Fruit fly (Drosophila melanogaster) whole organism, prepupa: ENCODE results near the gene cas.
A peak's percentile ranks its signal among the peaks of the same experiment; 100 is the strongest.

Experiments
- CG10631 ChIP-seq: fragments of 200-800 bp; sonication (Bioruptor generic); optimal IDR thresholded peaks from 2 replicates; lab custom pipeline; 2016; ENCODE audit warnings: missing biosample characterization, missing genetic modification characterization
- CG10669 ChIP-seq: fragments of 200-800 bp; sonication (Bioruptor generic); optimal IDR thresholded peaks from 3 replicates; lab custom pipeline; 2018; ENCODE audit warnings: missing biosample characterization, mild to moderate bottlenecking, missing genetic modification characterization, moderate library complexity
- CG11294 ChIP-seq: fragments of 200-800 bp; sonication (Bioruptor generic); IDR thresholded peaks from 2 replicates; pipeline ENCODE4 v1.3.6; 2022; ENCODE audit warnings: missing biosample characterization, missing genetic modification characterization
- CG11762 ChIP-seq: fragments of 200-800 bp; sonication (Bioruptor generic); optimal IDR thresholded peaks from 3 replicates; lab custom pipeline; 2016; ENCODE audit warnings: missing biosample characterization, missing genetic modification characterization; ENCODE audit not compliant: insufficient read depth
- CG11902 ChIP-seq: fragments of 200-800 bp; sonication (Bioruptor generic); optimal IDR thresholded peaks from 3 replicates; lab custom pipeline; 2016; ENCODE audit warnings: missing biosample characterization, missing genetic modification characterization
- CG15336 ChIP-seq: fragments of 200-800 bp; sonication (Bioruptor generic); IDR thresholded peaks from 2 replicates; pipeline ENCODE4 v1.3.6; 2022; ENCODE audit warnings: missing biosample characterization, missing genetic modification characterization
- CG1621 ChIP-seq: fragments of 200-800 bp; sonication (Bioruptor generic); optimal IDR thresholded peaks from 3 replicates; lab custom pipeline; 2018; ENCODE audit warnings: missing biosample characterization, mild to moderate bottlenecking, missing genetic modification characterization
- CG31627 ChIP-seq: fragments of 200-800 bp; sonication (Bioruptor generic); optimal IDR thresholded peaks from 3 replicates; lab custom pipeline; 2016; ENCODE audit warnings: missing biosample characterization, missing genetic modification characterization
- CG32006 ChIP-seq: fragments of 200-800 bp; sonication (Bioruptor generic); optimal IDR thresholded peaks from 3 replicates; lab custom pipeline; 2017; ENCODE audit warnings: missing biosample characterization, mild to moderate bottlenecking, missing genetic modification characterization
- CG3919 ChIP-seq: fragments of 200-800 bp; sonication (Bioruptor generic); optimal IDR thresholded peaks from 3 replicates; lab custom pipeline; 2016; ENCODE audit warnings: missing biosample characterization, missing genetic modification characterization
- CG4318 ChIP-seq: fragments of 200-800 bp; sonication (Bioruptor generic); optimal IDR thresholded peaks from 3 replicates; lab custom pipeline; 2017; ENCODE audit warnings: missing biosample characterization, mild to moderate bottlenecking, missing genetic modification characterization
- CG6163 ChIP-seq: fragments of 200-800 bp; sonication (Bioruptor generic); IDR thresholded peaks from 3 replicates; pipeline ENCODE4 v1.3.6; 2022; ENCODE audit warnings: missing biosample characterization, missing genetic modification characterization
- CG6792 ChIP-seq: fragments of 200-800 bp; sonication (Bioruptor generic); optimal IDR thresholded peaks from 3 replicates; lab custom pipeline; 2016; ENCODE audit warnings: missing biosample characterization, missing genetic modification characterization
- CG6808 ChIP-seq: fragments of 200-800 bp; sonication (Bioruptor generic); optimal IDR thresholded peaks from 3 replicates; lab custom pipeline; 2017; ENCODE audit warnings: missing biosample characterization, missing genetic modification characterization, mild to moderate bottlenecking, moderate library complexity, missing genetic modification reagents
- CG6854 ChIP-seq: fragments of 200-800 bp; sonication (Bioruptor generic); optimal IDR thresholded peaks from 2 replicates; lab custom pipeline; 2017; ENCODE audit warnings: missing biosample characterization, mild to moderate bottlenecking, missing genetic modification characterization
- CG7368 ChIP-seq: fragments of 200-800 bp; sonication (Bioruptor generic); optimal IDR thresholded peaks from 3 replicates; lab custom pipeline; 2016; ENCODE audit warnings: missing biosample characterization, missing genetic modification characterization
- CG8119 ChIP-seq: fragments of 200-800 bp; sonication (Bioruptor generic); IDR thresholded peaks from 3 replicates; pipeline ENCODE4 v1.3.6; 2022; ENCODE audit warnings: missing biosample characterization, missing genetic modification characterization
- CG8319 ChIP-seq: fragments of 200-800 bp; sonication (Bioruptor generic); optimal IDR thresholded peaks from 3 replicates; lab custom pipeline; 2016; ENCODE audit warnings: missing biosample characterization, missing genetic modification characterization
- CG9139 ChIP-seq: fragments of 200-800 bp; sonication (Bioruptor generic); optimal IDR thresholded peaks from 3 replicates; lab custom pipeline; 2017; ENCODE audit warnings: missing biosample characterization, mild to moderate bottlenecking, missing genetic modification characterization
- Eip75B ChIP-seq: fragments of 200-800 bp; sonication (Bioruptor generic); optimal IDR thresholded peaks from 3 replicates; lab custom pipeline; 2016; ENCODE audit warnings: missing biosample characterization, missing genetic modification characterization
- Eip78C ChIP-seq: fragments of 200-800 bp; sonication (Bioruptor generic); peaks from one replicate; lab custom pipeline; 2016; ENCODE audit warnings: missing biosample characterization, missing genetic modification characterization
- Eip93F ChIP-seq: fragments of 200-800 bp; sonication (Bioruptor generic); optimal IDR thresholded peaks from 2 replicates; lab custom pipeline; 2016; ENCODE audit warnings: missing biosample characterization, mild to moderate bottlenecking, missing genetic modification characterization
- Ets96B ChIP-seq: fragments of 200-800 bp; optimal IDR thresholded peaks from 2 replicates; lab custom pipeline; 2019; ENCODE audit warnings: missing biosample characterization, mild to moderate bottlenecking, missing genetic modification characterization, moderate library complexity
- Gug ChIP-seq: fragments of 200-800 bp; sonication (Bioruptor generic); IDR thresholded peaks from 2 replicates; pipeline ENCODE4 v1.3.6; 2022; ENCODE audit warnings: missing biosample characterization, missing genetic modification characterization
- Hr38 ChIP-seq: sonication (Bioruptor generic); optimal IDR thresholded peaks from 2 replicates; lab custom pipeline; 2016; ENCODE audit warnings: missing biosample characterization, missing genetic modification characterization
- Hr4 ChIP-seq: fragments of 200-800 bp; sonication (Bioruptor generic); optimal IDR thresholded peaks from 3 replicates; lab custom pipeline; 2016; ENCODE audit warnings: missing biosample characterization, missing genetic modification characterization
- Lpt ChIP-seq: fragments of 200-800 bp; sonication (Bioruptor generic); optimal IDR thresholded peaks from 3 replicates; lab custom pipeline; 2016; ENCODE audit warnings: missing biosample characterization, missing genetic modification characterization
- Met ChIP-seq: fragments of 200-800 bp; sonication (Bioruptor generic); optimal IDR thresholded peaks from 3 replicates; lab custom pipeline; 2016; ENCODE audit warnings: missing biosample characterization, missing genetic modification characterization
- OdsH ChIP-seq: fragments of 200-800 bp; sonication (Bioruptor generic); optimal IDR thresholded peaks from 3 replicates; lab custom pipeline; 2016; ENCODE audit warnings: missing biosample characterization, missing genetic modification characterization
- Sox14 ChIP-seq: fragments of 200-800 bp; sonication (Bioruptor generic); optimal IDR thresholded peaks from 3 replicates; lab custom pipeline; 2016; ENCODE audit warnings: missing biosample characterization, missing genetic modification characterization
- Sox15 ChIP-seq: fragments of 200-800 bp; sonication (Bioruptor generic); optimal IDR thresholded peaks from 3 replicates; lab custom pipeline; 2016; ENCODE audit warnings: missing biosample characterization, missing genetic modification characterization
- dac ChIP-seq: fragments of 200-800 bp; sonication (Bioruptor generic); optimal IDR thresholded peaks from 2 replicates; lab custom pipeline; 2017; ENCODE audit warnings: missing biosample characterization, mild to moderate bottlenecking, missing genetic modification characterization
- eg ChIP-seq: fragments of 200-800 bp; sonication (Bioruptor generic); IDR thresholded peaks from 3 replicates; pipeline ENCODE4 v1.3.6; 2022; ENCODE audit warnings: missing biosample characterization, missing genetic modification characterization
- esn ChIP-seq: fragments of 200-800 bp; sonication (Bioruptor generic); optimal IDR thresholded peaks from 2 replicates; lab custom pipeline; 2016; ENCODE audit warnings: missing biosample characterization, mild to moderate bottlenecking, missing genetic modification characterization, moderate library complexity
- fd85E ChIP-seq: fragments of 200-800 bp; sonication (Bioruptor generic); optimal IDR thresholded peaks from 3 replicates; lab custom pipeline; 2016; ENCODE audit warnings: missing biosample characterization, missing genetic modification characterization
- fkh ChIP-seq: fragments of 200-800 bp; sonication (Bioruptor generic); optimal IDR thresholded peaks from 3 replicates; lab custom pipeline; 2017; ENCODE audit warnings: missing biosample characterization, mild to moderate bottlenecking, missing genetic modification characterization, moderate library complexity
- lz ChIP-seq: fragments of 200-800 bp; sonication (Bioruptor generic); optimal IDR thresholded peaks from 3 replicates; lab custom pipeline; 2016; ENCODE audit warnings: missing biosample characterization, missing genetic modification characterization
- net ChIP-seq: fragments of 200-800 bp; sonication (Bioruptor generic); optimal IDR thresholded peaks from 3 replicates; lab custom pipeline; 2016; ENCODE audit warnings: missing biosample characterization, missing genetic modification characterization
- salr ChIP-seq, 2 experiments: fragments of 200-800 bp; sonication (Bioruptor generic); optimal IDR thresholded peaks; 3 replicates each; lab custom pipeline; 2016 to 2018; ENCODE audit warnings: missing biosample characterization in 2 of 2, missing genetic modification characterization in 2 of 2, mild to moderate bottlenecking in 1 of 2
- spab ChIP-seq: fragments of 200-800 bp; sonication (Bioruptor generic); optimal IDR thresholded peaks from 2 replicates; lab custom pipeline; 2017; ENCODE audit warnings: missing biosample characterization, mild to moderate bottlenecking, missing genetic modification characterization, missing genetic modification reagents
- ss ChIP-seq, 2 experiments: fragments of 200-800 bp; sonication (Bioruptor generic); optimal IDR thresholded peaks; 2 replicates in 1 of 2; 3 replicates in 1 of 2; lab custom pipeline; 2017 to 2018; ENCODE audit warnings: mild to moderate bottlenecking in 2 of 2, missing biosample characterization in 2 of 2, missing genetic modification characterization in 2 of 2, moderate library complexity in 1 of 2
- topi ChIP-seq: fragments of 200-800 bp; sonication (Bioruptor generic); optimal IDR thresholded peaks from 3 replicates; lab custom pipeline; 2016; ENCODE audit warnings: missing biosample characterization, missing genetic modification characterization
- vri ChIP-seq: fragments of 200-800 bp; sonication (Bioruptor generic); optimal IDR thresholded peaks from 3 replicates; lab custom pipeline; 2016; ENCODE audit warnings: missing biosample characterization, mild to moderate bottlenecking, missing genetic modification characterization

The cas gene

DNA sequence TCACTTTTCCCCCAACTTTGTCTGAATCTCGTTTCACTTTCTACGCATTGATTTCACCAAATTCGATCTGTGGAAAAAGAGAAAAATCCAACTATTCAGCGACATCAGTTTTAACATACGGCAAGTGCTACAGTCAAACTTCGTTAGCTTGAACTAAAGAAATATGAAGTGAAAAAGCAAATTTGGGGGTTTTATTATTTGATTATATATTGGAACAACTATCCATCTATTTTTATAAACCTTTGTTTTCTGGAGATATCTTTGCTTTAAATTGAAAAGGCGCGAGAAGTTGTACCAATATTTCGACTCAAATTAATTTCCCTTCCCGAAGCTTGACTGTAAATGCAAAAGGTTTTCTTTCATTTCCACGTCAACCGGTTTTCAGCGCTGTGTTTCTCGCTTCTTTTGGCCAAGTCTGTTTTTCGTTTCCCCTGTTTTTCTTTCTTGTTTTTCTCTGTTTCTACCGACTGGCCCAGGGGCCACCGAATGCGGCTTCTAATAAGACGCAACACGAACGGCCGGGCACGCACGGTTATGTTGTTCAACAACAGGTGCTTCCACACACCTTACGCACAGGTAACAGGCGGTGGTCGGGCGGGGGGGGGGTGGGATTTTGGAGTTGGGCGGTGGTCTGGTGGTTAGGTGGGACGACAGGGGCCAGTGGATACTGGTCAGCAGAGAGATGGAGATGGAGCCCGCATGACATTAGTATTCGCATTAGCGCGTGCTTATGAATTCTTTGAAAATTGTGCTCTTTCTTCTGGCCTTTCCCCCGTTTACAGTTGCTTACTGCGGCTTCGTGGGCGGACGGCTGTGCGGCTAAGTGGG, 33.5 kb downstream of the cas start (continued):
- no peak for TF ChIP-seq spab (GFP tag; lab: Kevin White, UChicago)
- TF ChIP-seq CG6854 (GFP tag; lab: Kevin White, UChicago), result no peak
- peak; percentile 55 for TF ChIP-seq Gug (GFP tag; lab: Robert Waterston, UW)
- TF ChIP-seq salr (GFP tag; optimal IDR thresholded peaks at IDR 0.05; lab: Kevin White, UChicago), result peak in 1 of 2 experiments; percentile 74
- no peak for TF ChIP-seq Hr38 (GFP tag; lab: Kevin White, UChicago)
- TF ChIP-seq CG6808 (GFP tag; lab: Kevin White, UChicago), result no peak
- peak; percentile 53 for TF ChIP-seq CG10631 (GFP tag; lab: Kevin White, UChicago)
- TF ChIP-seq topi (GFP tag; lab: Kevin White, UChicago), result no peak
- peak; percentile 75 for TF ChIP-seq CG3919 (GFP tag; lab: Kevin White, UChicago)
- peak; percentile 70 for TF ChIP-seq OdsH (GFP tag; lab: Kevin White, UChicago)
- TF ChIP-seq ss (GFP tag; optimal IDR thresholded peaks at IDR 0.05; lab: Kevin White, UChicago), result peak in 1 of 2 experiments; percentile 84
- TF ChIP-seq Lpt (GFP tag; lab: Kevin White, UChicago), result peak; percentile 89
- TF ChIP-seq Met (GFP tag; lab: Kevin White, UChicago), result no peak
- no peak for TF ChIP-seq fkh (GFP tag; lab: Kevin White, UChicago)
- peak; percentile 94 for TF ChIP-seq Hr4
- TF ChIP-seq CG10669 (GFP tag; lab: Kevin White, UChicago), result no peak
- TF ChIP-seq esn, result peak; percentile 40
- TF ChIP-seq CG32006 (GFP tag; lab: Kevin White, UChicago), result peak; percentile 93
- TF ChIP-seq CG6792, result no peak
- TF ChIP-seq CG31627 (GFP tag; lab: Kevin White, UChicago), result peak; percentile 7
- peak; percentile 41 for TF ChIP-seq CG11762 (GFP tag; lab: Kevin White, UChicago)
- TF ChIP-seq CG7368, result peak; percentile 38
- peak; percentile 92 for TF ChIP-seq Eip78C
- TF ChIP-seq lz (GFP tag; lab: Kevin White, UChicago), result peak; percentile 34
- no peak for TF ChIP-seq CG11902
- TF ChIP-seq Eip93F (GFP tag; lab: Kevin White, UChicago), result no peak
- TF ChIP-seq, all 60 proteins: peak for 30

DNA sequence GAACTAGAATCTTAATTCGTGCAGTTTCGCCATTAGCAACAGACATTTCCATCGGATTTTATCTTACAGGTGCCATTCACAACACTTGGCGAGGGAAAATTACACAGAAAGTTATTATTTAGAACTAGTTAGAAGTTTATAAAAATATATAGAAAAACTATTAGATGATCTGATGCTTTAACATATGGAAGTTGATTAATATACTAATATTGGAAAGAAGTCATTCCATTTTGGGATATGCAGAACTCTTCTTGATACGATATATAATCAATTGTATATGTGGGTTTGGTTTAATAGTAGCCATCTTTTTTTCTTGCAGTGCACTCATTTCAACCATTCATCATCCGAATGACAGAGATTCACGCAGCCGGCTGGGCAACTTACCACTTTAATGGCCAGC, 34.4 kb downstream of the cas start:
- no peak for TF ChIP-seq CG11294 (GFP tag; lab: Robert Waterston, UW)
- peak; percentile 30; the same call in 1 of the 3 replicates for TF ChIP-seq CG8119 (GFP tag; lab: Robert Waterston, UW)
- peak; percentile 47 for TF ChIP-seq Hr4
- peak; percentile 57 for TF ChIP-seq CG32006 (GFP tag; lab: Kevin White, UChicago)
- TF ChIP-seq Eip78C, result peak; percentile 52
- peak; percentile 72 for TF ChIP-seq CG15336 (GFP tag; lab: Robert Waterston, UW)

DNA sequence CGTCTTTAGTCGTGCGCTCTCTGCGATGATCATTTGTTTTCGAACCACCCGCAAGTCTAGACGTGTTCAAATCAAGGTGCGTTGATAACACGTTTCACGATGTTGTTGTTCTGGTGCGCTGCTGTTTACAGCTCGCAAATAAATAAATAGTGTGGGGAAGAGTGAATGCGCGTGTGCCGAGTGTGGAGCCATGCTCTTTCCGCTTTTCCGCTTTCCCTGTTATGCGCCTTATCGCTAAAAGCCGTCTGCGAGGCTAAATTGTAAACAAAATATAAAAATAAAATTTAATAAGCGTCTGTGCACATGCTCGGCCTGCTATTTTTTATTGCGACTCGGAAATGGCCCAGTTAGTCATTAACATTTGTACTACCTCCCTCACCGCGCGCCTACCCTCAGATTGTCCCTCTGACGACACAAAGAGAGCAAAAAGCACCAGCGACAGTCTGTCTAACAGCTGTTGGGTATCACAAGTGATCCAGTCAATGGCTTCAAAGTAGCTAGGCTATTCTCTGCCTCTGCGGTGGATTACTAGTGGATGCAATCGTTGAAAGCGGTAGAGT, 43.9 kb downstream of the cas start:
- 0 out of 3 replicates have a peak, but pooled peaks have one; percentile 17 for TF ChIP-seq CG8119 (GFP tag; lab: Robert Waterston, UW)
- TF ChIP-seq Sox15 (GFP tag; lab: Kevin White, UChicago), result no peak
- no peak for TF ChIP-seq CG9139 (GFP tag; lab: Kevin White, UChicago)
- no peak for TF ChIP-seq vri (GFP tag; lab: Kevin White, UChicago)
- TF ChIP-seq CG10631 (GFP tag; lab: Kevin White, UChicago), result no peak
- TF ChIP-seq topi (GFP tag; lab: Kevin White, UChicago), result peak; percentile 8
- TF ChIP-seq spab (GFP tag; lab: Kevin White, UChicago), result no peak
- no peak for TF ChIP-seq ss (GFP tag; optimal IDR thresholded peaks at IDR 0.05; lab: Kevin White, UChicago)
- TF ChIP-seq CG11902, result no peak
- TF ChIP-seq CG11294 (GFP tag; lab: Robert Waterston, UW), result no peak
- no peak for TF ChIP-seq Ets96B (tag; lab: Kevin White, UChicago)
- no peak for TF ChIP-seq CG1621 (tag; lab: Kevin White, UChicago)
- TF ChIP-seq CG6163 (GFP tag; lab: Robert Waterston, UW), result peak; percentile 60; the same call in 1 of the 3 replicates
- no peak for TF ChIP-seq CG31627 (GFP tag; lab: Kevin White, UChicago)
- TF ChIP-seq Hr38 (GFP tag; lab: Kevin White, UChicago), result no peak
- TF ChIP-seq esn, result no peak
- TF ChIP-seq fd85E (GFP tag; lab: Kevin White, UChicago), result peak; percentile 35
- peak; percentile 88 for TF ChIP-seq Eip78C
- peak; percentile 43; the same call in 1 of the 3 replicates for TF ChIP-seq eg (GFP tag; lab: Robert Waterston, UW)
- TF ChIP-seq Eip75B, result peak; percentile 19
- no peak for TF ChIP-seq dac (GFP tag; lab: Kevin White, UChicago)
- no peak for TF ChIP-seq CG11762 (GFP tag; lab: Kevin White, UChicago)
- TF ChIP-seq CG4318, result no peak
- TF ChIP-seq CG8319 (GFP tag; lab: Kevin White, UChicago), result no peak
- peak; percentile 47 for TF ChIP-seq net (GFP tag; lab: Kevin White, UChicago)
- TF ChIP-seq Gug (GFP tag; lab: Robert Waterston, UW), result no peak
- peak; percentile 52 for TF ChIP-seq Sox14 (GFP tag; lab: Kevin White, UChicago)
